Worm (Caenorhabditis elegans): ENCODE measurements around the gene F16G10.8.

ce11 chrII:2431972-2432371 is 48.7 kb upstream of the F16G10.8 start, which contains the start of gene ceh-86:
- TF ChIP-seq egl-27 (tag; optimal IDR thresholded peaks at IDR 0.05) (no peak), ceh-16 (tag; optimal IDR thresholded peaks at IDR 0.05) (no peak), nhr-237 (tag; optimal IDR thresholded peaks at IDR 0.05) (no peak), elt-3 (tag; optimal IDR thresholded peaks at IDR 0.05) (no peak), ceh-82 (tag; optimal IDR thresholded peaks at IDR 0.05) (no peak), nhr-10 (tag; optimal IDR thresholded peaks at IDR 0.05) (no peak), ztf-1 (GFP tag; conservative IDR thresholded peaks at IDR 0.05) (no peak), R02D3.7 (tag; optimal IDR thresholded peaks at IDR 0.05) (no peak)
